Worm (Caenorhabditis elegans) whole organism, young adult: Measurements from ENCODE around the gene srv-4.
A peak's percentile ranks its signal among the peaks of the same experiment; 100 is the strongest.

Experiments used
- D2030.7 ChIP-seq: fragments of 200-800 bp; sonication (Bioruptor generic); IDR thresholded peaks from 2 replicates; pipeline ENCODE4 v1.3.6; 2022; ENCODE audit warnings: missing genetic modification reagents, missing genetic modification characterization, missing compliant biosample characterization
- F55B11.4 ChIP-seq: sonication (generic microtip); optimal IDR thresholded peaks from 2 replicates; lab custom pipeline; 2016; ENCODE audit warnings: missing compliant biosample characterization, missing genetic modification characterization, borderline replicate concordance; ENCODE audit not compliant: insufficient read depth
- ZK185.1 ChIP-seq: sonication (generic microtip); optimal IDR thresholded peaks from 2 replicates; lab custom pipeline; 2016; ENCODE audit warnings: mild to moderate bottlenecking, missing genetic modification characterization, missing compliant biosample characterization; ENCODE audit not compliant: poor library complexity, severe bottlenecking
- aptf-2 ChIP-seq: fragments of 200-800 bp; sonication (Bioruptor generic); conservative IDR thresholded peaks from 2 replicates; pipeline ENCODE4 v1.3.6; 2022; ENCODE audit warnings: missing genetic modification reagents, missing genetic modification characterization, missing compliant biosample characterization
- attf-3 ChIP-seq: fragments of 200-800 bp; sonication (Bioruptor generic); conservative IDR thresholded peaks from 2 replicates; pipeline ENCODE4 v1.3.6; 2022; ENCODE audit warnings: missing genetic modification reagents, missing genetic modification characterization, missing compliant biosample characterization
- bed-2 ChIP-seq: fragments of 200-800 bp; sonication (Bioruptor generic); IDR thresholded peaks from 2 replicates; pipeline ENCODE4 v1.3.6; 2022; ENCODE audit warnings: missing genetic modification reagents, missing genetic modification characterization, missing compliant biosample characterization
- cebp-1 ChIP-seq, 2 experiments: fragments of 200-800 bp in 1 of 2; sonication (Bioruptor generic) in 1 of 2; sonication (generic microtip) in 1 of 2; IDR thresholded peaks in 1 of 2; optimal IDR thresholded peaks in 1 of 2; 2 replicates each; pipeline versions ENCODE4 v1.3.6 to Lab custom; 2017 to 2022; ENCODE audit warnings: missing compliant biosample characterization in 2 of 2, missing genetic modification characterization in 2 of 2, mild to moderate bottlenecking in 1 of 2, missing genetic modification reagents in 1 of 2, moderate library complexity in 1 of 2
- ceh-100 ChIP-seq: fragments of 200-800 bp; sonication (Bioruptor generic); IDR thresholded peaks from 2 replicates; pipeline ENCODE4 v1.3.6; 2022; ENCODE audit warnings: missing genetic modification reagents, missing genetic modification characterization, missing compliant biosample characterization
- ceh-27 ChIP-seq: fragments of 200-800 bp; sonication (Bioruptor generic); optimal IDR thresholded peaks from 2 replicates; lab custom pipeline; 2018; ENCODE audit warnings: mild to moderate bottlenecking, missing genetic modification characterization, moderate library complexity, missing compliant biosample characterization
- ceh-58 ChIP-seq: fragments of 200-800 bp; sonication (Bioruptor generic); IDR thresholded peaks from 2 replicates; pipeline ENCODE4 v1.3.6; 2022; ENCODE audit warnings: missing genetic modification characterization, missing compliant biosample characterization
- chd-7 ChIP-seq: sonication (generic microtip); optimal IDR thresholded peaks from 2 replicates; lab custom pipeline; 2016; ENCODE audit warnings: mild to moderate bottlenecking, missing genetic modification characterization, moderate library complexity, missing compliant biosample characterization
- dpff-1 ChIP-seq: sonication (generic microtip); optimal IDR thresholded peaks from 2 replicates; lab custom pipeline; 2017; ENCODE audit warnings: mild to moderate bottlenecking, missing genetic modification characterization, missing compliant biosample characterization
- efl-1 ChIP-seq: fragments of 150-350 bp; optimal IDR thresholded peaks from 2 replicates; lab custom pipeline; 2014; ENCODE audit warnings: missing biosample characterization, missing genetic modification reagents, missing genetic modification characterization
- egl-18 ChIP-seq: fragments of 200-800 bp; sonication (Bioruptor generic); IDR thresholded peaks from 2 replicates; pipeline ENCODE4 v1.3.6; 2022; ENCODE audit warnings: missing genetic modification reagents, missing genetic modification characterization, missing compliant biosample characterization
- egrh-3 ChIP-seq: fragments of 200-800 bp; sonication (Bioruptor generic); IDR thresholded peaks from 2 replicates; pipeline ENCODE4 v1.3.6; 2022; ENCODE audit warnings: missing genetic modification reagents, missing genetic modification characterization, missing compliant biosample characterization
- ekl-4 ChIP-seq: fragments of 200-800 bp; sonication (Bioruptor generic); IDR thresholded peaks from 2 replicates; pipeline ENCODE4 v1.3.6; 2022; ENCODE audit warnings: missing genetic modification reagents, missing genetic modification characterization, missing compliant biosample characterization
- ets-4 ChIP-seq: fragments of 200-800 bp; sonication (Bioruptor generic); optimal IDR thresholded peaks from 2 replicates; lab custom pipeline; 2018; ENCODE audit warnings: mild to moderate bottlenecking, missing genetic modification characterization, missing compliant biosample characterization
- gei-17 ChIP-seq: fragments of 200-800 bp; sonication (Bioruptor generic); optimal IDR thresholded peaks from 2 replicates; lab custom pipeline; 2018; ENCODE audit warnings: mild to moderate bottlenecking, missing genetic modification characterization, missing compliant biosample characterization
- hmg-1.2 ChIP-seq: fragments of 200-800 bp; sonication (Bioruptor generic); IDR thresholded peaks from 2 replicates; pipeline ENCODE4 v1.3.6; 2022; ENCODE audit warnings: missing genetic modification reagents, missing genetic modification characterization, missing compliant biosample characterization
- hrde-1 ChIP-seq: sonication (generic microtip); optimal IDR thresholded peaks from 2 replicates; lab custom pipeline; 2016; ENCODE audit warnings: missing genetic modification characterization, mild to moderate bottlenecking, missing compliant biosample characterization, moderate library complexity, missing genotype, missing genetic modification reagents, borderline replicate concordance
- hsf-1 ChIP-seq: fragments of 200-800 bp; sonication (Bioruptor generic); IDR thresholded peaks from 2 replicates; pipeline ENCODE4 v1.3.6; 2022; ENCODE audit warnings: missing genetic modification reagents, missing genetic modification characterization, missing compliant biosample characterization
- let-607 ChIP-seq, 2 experiments: fragments of 200-800 bp in 1 of 2; sonication (Bioruptor generic) in 1 of 2; sonication (generic microtip) in 1 of 2; optimal IDR thresholded peaks; 2 replicates each; lab custom pipeline; 2016 to 2018; ENCODE audit warnings: mild to moderate bottlenecking in 2 of 2, missing compliant biosample characterization in 2 of 2, missing genetic modification characterization in 2 of 2, moderate library complexity in 2 of 2, missing genotype in 1 of 2
- lin-26 ChIP-seq: fragments of 200-800 bp; sonication (Bioruptor generic); IDR thresholded peaks from 2 replicates; pipeline ENCODE4 v1.3.6; 2022; ENCODE audit warnings: missing genetic modification reagents, missing genetic modification characterization, missing compliant biosample characterization
- nfya-1 ChIP-seq: sonication (generic microtip); optimal IDR thresholded peaks from 2 replicates; lab custom pipeline; 2017; ENCODE audit warnings: antibody characterized with exemption, missing compliant biosample characterization, missing genetic modification characterization, borderline replicate concordance; ENCODE audit not compliant: insufficient read depth
- nhr-179 ChIP-seq: sonication (generic microtip); optimal IDR thresholded peaks from 2 replicates; lab custom pipeline; 2016; ENCODE audit warnings: mild to moderate bottlenecking, missing genetic modification characterization, missing compliant biosample characterization
- pha-4 ChIP-seq: fragments of 150-350 bp; sonication (generic microtip); optimal IDR thresholded peaks from 2 replicates; lab custom pipeline; 2014; ENCODE audit warnings: missing biosample characterization, missing genetic modification reagents, missing genetic modification characterization
- sdz-38 ChIP-seq: sonication (generic microtip); optimal IDR thresholded peaks from 2 replicates; lab custom pipeline; 2016; ENCODE audit warnings: missing genotype, missing genetic modification characterization, missing compliant biosample characterization
- sea-2 ChIP-seq: fragments of 200-800 bp; sonication (Bioruptor generic); IDR thresholded peaks from 2 replicates; pipeline ENCODE4 v1.3.6; 2022; ENCODE audit warnings: missing genetic modification characterization, missing compliant biosample characterization
- snpc-1.1 ChIP-seq: sonication (generic microtip); optimal IDR thresholded peaks from 2 replicates; lab custom pipeline; 2017; ENCODE audit warnings: missing genetic modification characterization, mild to moderate bottlenecking, missing compliant biosample characterization, antibody characterized with exemption, moderate library complexity, missing genotype, missing genetic modification reagents; ENCODE audit not compliant: insufficient read depth
- snpc-4 ChIP-seq, 5 experiments: fragments of 150-350 bp in 1 of 5; sonication (generic microtip) in 4 of 5; optimal IDR thresholded peaks; 2 replicates each; lab custom pipeline; 2014 to 2018; ENCODE audit warnings: missing genetic modification characterization in 5 of 5, missing biosample characterization in 3 of 5, antibody characterized with exemption in 2 of 5, mild to moderate bottlenecking in 2 of 5, missing compliant biosample characterization in 2 of 5, missing genotype in 2 of 5, moderate library complexity in 2 of 5, missing genetic modification reagents in 1 of 5
- somi-1 ChIP-seq: fragments of 200-800 bp; sonication (Bioruptor generic); optimal IDR thresholded peaks from 2 replicates; lab custom pipeline; 2018; ENCODE audit warnings: mild to moderate bottlenecking, missing genetic modification characterization, missing compliant biosample characterization
- tbx-9 ChIP-seq: sonication (generic microtip); optimal IDR thresholded peaks from 2 replicates; lab custom pipeline; 2016; ENCODE audit warnings: borderline replicate concordance, missing genetic modification characterization, inconsistent platforms, missing compliant biosample characterization
- unc-130 ChIP-seq: sonication (generic microtip); optimal IDR thresholded peaks from 2 replicates; lab custom pipeline; 2016; ENCODE audit warnings: missing genetic modification reagents, missing genetic modification characterization, missing compliant biosample characterization
- unc-62 ChIP-seq: fragments of 150-350 bp; optimal IDR thresholded peaks from 2 replicates; lab custom pipeline; 2014; ENCODE audit warnings: missing biosample characterization, missing genetic modification reagents, missing genetic modification characterization
- xnd-1 ChIP-seq: sonication (generic microtip); optimal IDR thresholded peaks from 2 replicates; lab custom pipeline; 2016; ENCODE audit warnings: missing genotype, missing genetic modification reagents, missing genetic modification characterization, missing compliant biosample characterization
- zfh-2 ChIP-seq: fragments of 200-800 bp; sonication (Bioruptor generic); conservative IDR thresholded peaks from 2 replicates; pipeline ENCODE4 v1.3.6; 2022; ENCODE audit warnings: missing genetic modification reagents, missing genetic modification characterization, missing compliant biosample characterization
- ztf-3 ChIP-seq: fragments of 200-800 bp; sonication (Bioruptor generic); optimal IDR thresholded peaks from 2 replicates; lab custom pipeline; 2018; ENCODE audit warnings: mild to moderate bottlenecking, missing genetic modification characterization, missing compliant biosample characterization

Gene srv-4

DNA sequence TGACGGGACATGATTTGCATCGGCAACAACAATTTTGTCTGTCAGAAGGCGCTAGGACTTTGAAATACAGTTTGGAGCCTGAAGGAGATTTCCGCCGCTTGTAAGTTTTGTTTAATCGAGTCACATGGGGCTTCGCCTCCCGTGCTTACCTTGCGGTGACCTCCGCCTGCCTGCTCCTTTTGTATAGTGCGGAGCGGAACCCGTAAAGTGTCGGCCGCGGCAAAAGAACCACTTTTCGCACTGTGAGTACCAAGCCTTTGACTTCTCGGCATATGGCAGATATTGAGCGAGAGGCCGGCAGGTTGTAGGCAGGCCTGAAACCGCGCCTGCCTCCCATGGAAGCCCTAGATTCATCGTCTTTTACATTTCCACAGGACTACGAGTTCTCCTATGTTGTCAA lies 22.3 kb downstream of the srv-4 start:
- TF ChIP-seq hmg-1.2 (GFP tag; lab: Robert Waterston, UW) (peak; percentile 43; the same call in 1 of the 2 replicates), zfh-2 (GFP tag; lab: Robert Waterston, UW) (peak; percentile 64), snpc-1.1 (peak; percentile 41), nhr-179 (tag; lab: Kevin White, UChicago) (no peak), snpc-4 (GFP tag; optimal IDR thresholded peaks at IDR 0.05; lab: Kevin White, UChicago) (peak; percentile 33), snpc-4 (tag; optimal IDR thresholded peaks at IDR 0.05; lab: Kevin White, UChicago) (peak in 2 of 4 experiments; percentile 8 to 83), chd-7 (tag; lab: Kevin White, UChicago) (no peak)

DNA sequence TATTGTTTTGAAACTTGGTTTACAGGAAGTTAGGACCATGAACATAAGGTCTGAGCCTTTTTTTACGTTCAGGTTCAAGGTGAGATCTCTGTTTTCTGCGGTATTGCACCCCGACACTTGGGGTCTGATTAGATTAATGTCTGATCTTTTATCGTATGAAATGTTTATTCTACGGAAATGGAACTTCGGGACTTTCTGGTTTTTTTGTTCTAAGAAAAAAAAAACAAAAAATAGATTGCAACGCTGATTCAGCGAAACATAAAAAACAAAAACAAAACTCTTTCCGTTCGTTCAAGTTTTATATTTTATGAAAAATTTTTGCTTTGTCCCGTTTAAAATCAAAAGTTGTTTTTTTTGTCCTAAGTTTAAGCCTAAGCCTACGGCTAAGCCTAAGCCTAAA lies 23.0 kb downstream of the srv-4 start, which contains the start of gene F36A4.5:
Gene F36A4.5 (plus strand): TSS at position 301 of the 400 bp plus-strand sequence.
- TF ChIP-seq D2030.7 (GFP tag; lab: Robert Waterston, UW) (no peak), cebp-1 (GFP tag; IDR thresholded peaks at IDR 0.05; lab: Robert Waterston, UW) (no peak), cebp-1 (tag; optimal IDR thresholded peaks at IDR 0.05; lab: Kevin White, UChicago) (no peak), efl-1 (GFP tag; lab: Kevin White, UChicago) (no peak), nfya-1 (tag; lab: Kevin White, UChicago) (no peak), gei-17 (GFP tag; lab: Kevin White, UChicago) (no peak), ZK185.1 (tag; lab: Kevin White, UChicago) (no peak), hrde-1 (tag; lab: Kevin White, UChicago) (no peak), let-607 (tag; optimal IDR thresholded peaks at IDR 0.05; lab: Kevin White, UChicago) (no peak), lin-26 (GFP tag; lab: Robert Waterston, UW) (no peak), xnd-1 (no peak), tbx-9 (tag; lab: Kevin White, UChicago) (no peak), F55B11.4 (no peak), ceh-58 (GFP tag; lab: Robert Waterston, UW) (no peak), ets-4 (GFP tag; lab: Kevin White, UChicago) (no peak), hmg-1.2 (GFP tag; lab: Robert Waterston, UW) (no peak), unc-130 (GFP tag; lab: Kevin White, UChicago) (no peak)

DNA sequence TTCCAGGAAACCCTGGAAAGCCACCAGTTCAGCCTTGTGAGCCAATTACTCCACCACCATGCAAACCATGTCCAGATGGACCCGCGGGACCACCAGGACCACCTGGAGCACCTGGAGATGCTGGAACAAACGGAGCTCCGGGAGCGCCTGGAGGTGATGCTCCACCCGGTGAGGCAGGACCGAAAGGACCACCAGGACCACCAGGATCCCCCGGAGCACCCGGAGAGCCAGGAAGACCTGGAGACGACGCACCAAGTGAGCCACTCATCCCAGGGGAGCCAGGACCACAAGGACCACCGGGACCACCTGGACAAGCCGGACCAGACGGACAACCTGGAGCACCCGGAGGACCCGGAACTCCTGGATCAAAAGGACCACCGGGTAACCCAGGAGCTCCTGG lies 23.6 kb downstream of the srv-4 start:
- no peak for TF ChIP-seq hmg-1.2 (GFP tag; lab: Robert Waterston, UW)
- TF ChIP-seq sea-2, result no peak
- peak; percentile 96 for TF ChIP-seq zfh-2 (GFP tag; lab: Robert Waterston, UW)
- no peak for TF ChIP-seq aptf-2
- no peak for TF ChIP-seq hsf-1 (GFP tag; lab: Robert Waterston, UW)
- TF ChIP-seq attf-3, result 0 out of 2 replicates have a peak, but pooled peaks have one; percentile 1
- no peak for TF ChIP-seq sdz-38 (tag; lab: Kevin White, UChicago)
- TF ChIP-seq egrh-3, result peak; percentile 97
- TF ChIP-seq ztf-3 (GFP tag; lab: Kevin White, UChicago), result no peak
- TF ChIP-seq ekl-4 (GFP tag; lab: Robert Waterston, UW), result no peak
- TF ChIP-seq tbx-9 (tag; lab: Kevin White, UChicago), result no peak
- TF ChIP-seq unc-62 (GFP tag; lab: Kevin White, UChicago), result no peak

DNA sequence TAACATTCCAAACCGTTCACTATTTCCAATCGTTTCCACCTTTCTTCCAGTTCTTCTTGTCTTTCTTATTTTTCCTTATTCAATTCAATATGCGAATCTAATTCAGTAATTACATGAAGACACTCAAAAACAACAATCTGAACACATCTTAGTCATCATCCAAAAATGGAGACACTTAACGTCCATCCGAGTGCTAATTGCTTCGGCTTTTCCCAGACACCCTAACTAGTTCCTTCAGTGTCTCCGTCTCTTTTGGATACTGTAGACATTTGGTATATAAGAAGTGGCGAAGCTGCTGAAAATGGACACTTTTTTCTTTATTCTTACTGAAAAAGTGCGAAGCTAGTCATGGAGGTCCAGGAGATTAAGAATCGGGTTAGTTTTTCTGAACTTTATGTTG lies 25.2 kb downstream of the srv-4 start, which contains the start of gene col-33:
Gene col-33 (plus strand): TSS at position 301 of the 400 bp plus-strand sequence.
- TF ChIP-seq ceh-100 (GFP tag; lab: Robert Waterston, UW) (no peak), pha-4 (tag; lab: Kevin White, UChicago) (no peak), egl-18 (no peak), somi-1 (no peak), ceh-27 (no peak), bed-2 (GFP tag; lab: Robert Waterston, UW) (no peak), nfya-1 (tag; lab: Kevin White, UChicago) (no peak), dpff-1 (tag; lab: Kevin White, UChicago) (no peak)
- TF ChIP-seq, all 124 proteins: peak for 0
